Fruit fly (Drosophila melanogaster): ENCODE data around the gene CG13010.

Gene CG13010

dm6 chrX:16651098-16651497 is 27.6 kb downstream of the CG13010 start, which contains the start of the genes CG32573 and CG42512 (continued):
- TF ChIP-seq zen2 (GFP tag; IDR thresholded peaks at IDR 0.05; ENCODE audit: partially characterized antibody) (peak; percentile 69), ranshi (GFP tag; IDR thresholded peaks at IDR 0.05) (no peak), CG3726 (GFP tag; IDR thresholded peaks at IDR 0.05) (no peak), dpn (GFP tag; optimal IDR thresholded peaks at IDR 0.05) (no peak), sna (GFP tag; IDR thresholded peaks at IDR 0.05; ENCODE audit: partially characterized antibody) (peak; percentile 59), Nf-YC (tag; optimal IDR thresholded peaks at IDR 0.05) (no peak), en (GFP tag; optimal IDR thresholded peaks at IDR 0.05) (no peak), CG2202 (tag; optimal IDR thresholded peaks at IDR 0.05) (no peak), NFAT (GFP tag; IDR thresholded peaks at IDR 0.05) (no peak), CG5180 (GFP tag; optimal IDR thresholded peaks at IDR 0.05) (no peak), pnt (GFP tag; optimal IDR thresholded peaks at IDR 0.05) (no peak), Scr (GFP tag; IDR thresholded peaks at IDR 0.05; ENCODE audit: partially characterized antibody) (peak; percentile 65), row (GFP tag; IDR thresholded peaks at IDR 0.05) (peak; percentile 12; the same call in 1 of the 3 replicates), CG18262 (tag; optimal IDR thresholded peaks at IDR 0.05) (no peak), Rfx (GFP tag; IDR thresholded peaks at IDR 0.05) (no peak), Hand (GFP tag; optimal IDR thresholded peaks at IDR 0.05) (no peak), dimm (GFP tag; IDR thresholded peaks at IDR 0.05) (no peak), aop (GFP tag; IDR thresholded peaks at IDR 0.05) (no peak), E2f2 (GFP tag; IDR thresholded peaks at IDR 0.05) (peak; percentile 96), gsb-n (tag; optimal IDR thresholded peaks at IDR 0.05) (no peak), tx (GFP tag; optimal IDR thresholded peaks at IDR 0.05) (no peak), CG11695 (GFP tag; IDR thresholded peaks at IDR 0.05) (no peak), mld (GFP tag; IDR thresholded peaks at IDR 0.05; ENCODE audit: partially characterized antibody) (peak; percentile 53; the same call in 1 of the 3 replicates), Abd-B (GFP tag; optimal IDR thresholded peaks at IDR 0.05) (no peak), BEAF-32 (GFP tag; optimal IDR thresholded peaks at IDR 0.05) (peak; percentile 71), kni (GFP tag; optimal IDR thresholded peaks at IDR 0.05) (no peak), gce (GFP tag; IDR thresholded peaks at IDR 0.05) (no peak), repo (GFP tag; optimal IDR thresholded peaks at IDR 0.05) (no peak), CG30020 (tag; optimal IDR thresholded peaks at IDR 0.05) (peak; percentile 19), Fer3 (tag; optimal IDR thresholded peaks at IDR 0.05) (no peak), Ptx1 (GFP tag; IDR thresholded peaks at IDR 0.05) (no peak), CG6683 (GFP tag; optimal IDR thresholded peaks at IDR 0.05) (no peak), CG4282 (GFP tag; optimal IDR thresholded peaks at IDR 0.05) (no peak), Dip3 (GFP tag; optimal IDR thresholded peaks at IDR 0.05) (no peak), CG11398 (GFP tag; optimal IDR thresholded peaks at IDR 0.05) (no peak), CG2712 (tag; optimal IDR thresholded peaks at IDR 0.05) (peak; percentile 12), CG11247 (GFP tag; IDR thresholded peaks at IDR 0.05) (no peak), chm (GFP tag; IDR thresholded peaks at IDR 0.05) (no peak), CG14441 (GFP tag; IDR thresholded peaks at IDR 0.05) (no peak), CG10543 (GFP tag; optimal IDR thresholded peaks at IDR 0.05) (no peak), CG15073 (GFP tag; optimal IDR thresholded peaks at IDR 0.05) (no peak), CG1024 (GFP tag; IDR thresholded peaks at IDR 0.05) (no peak), lilli (GFP tag; optimal IDR thresholded peaks at IDR 0.05) (no peak), CG10366 (GFP tag; IDR thresholded peaks at IDR 0.05) (no peak), CG17385 (GFP tag; optimal IDR thresholded peaks at IDR 0.05) (no peak), exex (tag; optimal IDR thresholded peaks at IDR 0.05) (no peak), CG6813 (GFP tag; optimal IDR thresholded peaks at IDR 0.05) (no peak), Hmx (GFP tag; optimal IDR thresholded peaks at IDR 0.05) (no peak), tna (GFP tag; IDR thresholded peaks at IDR 0.05; ENCODE audit: partially characterized antibody) (peak; percentile 74), Dp (GFP tag; optimal IDR thresholded peaks at IDR 0.05) (peak; percentile 95), CG10274 (GFP tag; optimal IDR thresholded peaks at IDR 0.05) (no peak), sens-2 (GFP tag; IDR thresholded peaks at IDR 0.05) (no peak)

Data from whole organism, embryonic.